Fruit fly (Drosophila melanogaster) whole organism, pupa: ENCODE measurements around the gene CG45079.
A peak's percentile ranks its signal among the peaks of the same experiment; 100 is the strongest.

Experiments used
- CG10348 ChIP-seq: fragments of 200-800 bp; sonication (Bioruptor generic); IDR thresholded peaks from 2 replicates; pipeline ENCODE4 v1.3.6; 2022; ENCODE audit warnings: missing biosample characterization, missing genetic modification characterization
- CG12605 ChIP-seq: fragments of 200-800 bp; sonication (Bioruptor generic); IDR thresholded peaks from 2 replicates; pipeline ENCODE4 v1.3.6; 2022; ENCODE audit warnings: missing biosample characterization, missing genetic modification characterization
- CG13204 ChIP-seq: fragments of 200-800 bp; sonication (Bioruptor generic); optimal IDR thresholded peaks from 2 replicates; lab custom pipeline; 2018; ENCODE audit warnings: missing biosample characterization, mild to moderate bottlenecking, missing genetic modification characterization, moderate library complexity
- CG14655 ChIP-seq: fragments of 200-800 bp; sonication (Bioruptor generic); optimal IDR thresholded peaks from 3 replicates; lab custom pipeline; 2017; ENCODE audit warnings: mild to moderate bottlenecking, missing biosample characterization, missing genetic modification reagents, missing genetic modification characterization
- CG15710 ChIP-seq: fragments of 200-800 bp; sonication (Bioruptor generic); optimal IDR thresholded peaks from 2 replicates; lab custom pipeline; 2018; ENCODE audit warnings: missing biosample characterization, mild to moderate bottlenecking, missing genetic modification characterization, moderate library complexity
- CG17806 ChIP-seq: fragments of 200-800 bp; sonication (Bioruptor generic); optimal IDR thresholded peaks from 2 replicates; lab custom pipeline; 2018; ENCODE audit warnings: missing biosample characterization, mild to moderate bottlenecking, missing genetic modification characterization, moderate library complexity
- CG32121 ChIP-seq: fragments of 200-800 bp; sonication (Bioruptor generic); IDR thresholded peaks from 2 replicates; pipeline ENCODE4 v1.3.6; 2022; ENCODE audit warnings: missing biosample characterization, missing genetic modification characterization
- CG34367 ChIP-seq: fragments of 200-800 bp; sonication (Bioruptor generic); optimal IDR thresholded peaks from 2 replicates; lab custom pipeline; 2018; ENCODE audit warnings: missing biosample characterization, mild to moderate bottlenecking, missing genetic modification characterization
- CG4496 ChIP-seq: fragments of 200-800 bp; sonication (Bioruptor generic); IDR thresholded peaks from 3 replicates; pipeline ENCODE4 v1.3.6; 2022; ENCODE audit warnings: missing biosample characterization, missing genetic modification characterization
- CG8159 ChIP-seq: fragments of 200-800 bp; sonication (Bioruptor generic); optimal IDR thresholded peaks from 3 replicates; lab custom pipeline; 2018; ENCODE audit warnings: missing biosample characterization, mild to moderate bottlenecking, missing genetic modification characterization, moderate library complexity
- CG8301 ChIP-seq: fragments of 200-800 bp; sonication (Bioruptor generic); optimal IDR thresholded peaks from 2 replicates; lab custom pipeline; 2018; ENCODE audit warnings: missing biosample characterization, mild to moderate bottlenecking, missing genetic modification characterization
- CG9948 ChIP-seq: fragments of 200-800 bp; sonication (Bioruptor generic); optimal IDR thresholded peaks from 2 replicates; lab custom pipeline; 2018; ENCODE audit warnings: missing biosample characterization, mild to moderate bottlenecking, missing genetic modification characterization, moderate library complexity
- D1 ChIP-seq: fragments of 200-800 bp; sonication (Bioruptor generic); optimal IDR thresholded peaks from 2 replicates; lab custom pipeline; 2018; ENCODE audit warnings: missing biosample characterization, mild to moderate bottlenecking, missing genetic modification characterization, moderate library complexity
- EcR ChIP-seq: fragments of 200-800 bp; sonication (Bioruptor generic); optimal IDR thresholded peaks from 3 replicates; lab custom pipeline; 2019; ENCODE audit warnings: missing biosample characterization, missing genetic modification characterization, mild to moderate bottlenecking, moderate library complexity, missing genetic modification reagents
- Ets98B ChIP-seq: fragments of 200-800 bp; sonication (Bioruptor generic); IDR thresholded peaks from 2 replicates; pipeline ENCODE4 v1.3.6; 2022; ENCODE audit warnings: missing biosample characterization, missing genetic modification characterization
- Pif1A ChIP-seq: fragments of 200-800 bp; sonication (Bioruptor generic); optimal IDR thresholded peaks from 3 replicates; lab custom pipeline; 2016; ENCODE audit warnings: missing biosample characterization, missing genetic modification characterization
- Pif1B ChIP-seq: fragments of 200-800 bp; sonication (Bioruptor generic); optimal IDR thresholded peaks from 3 replicates; lab custom pipeline; 2016; ENCODE audit warnings: missing biosample characterization, missing genetic modification characterization
- Snoo ChIP-seq: fragments of 200-800 bp; sonication (Bioruptor generic); optimal IDR thresholded peaks from 3 replicates; lab custom pipeline; 2017; ENCODE audit warnings: missing biosample characterization, mild to moderate bottlenecking, missing genetic modification characterization, inconsistent platforms
- fd96Ca ChIP-seq: fragments of 200-800 bp; sonication (Bioruptor generic); IDR thresholded peaks from 3 replicates; pipeline ENCODE4 v1.3.6; 2022; ENCODE audit warnings: missing biosample characterization, missing genetic modification characterization
- gl ChIP-seq: fragments of 200-800 bp; sonication (Bioruptor generic); optimal IDR thresholded peaks from 2 replicates; lab custom pipeline; 2018; ENCODE audit warnings: missing biosample characterization, mild to moderate bottlenecking, missing genetic modification characterization
- rn ChIP-seq: fragments of 200-800 bp; sonication (Bioruptor generic); IDR thresholded peaks from 2 replicates; pipeline ENCODE4 v1.3.6; 2022; ENCODE audit warnings: missing biosample characterization, missing genetic modification characterization

Gene CG45079

dm6 chr3R:17115668-17116067 is 8.6 kb upstream of the CG45079 start:
- TF ChIP-seq CG17806, result no peak
- TF ChIP-seq CG14655 (GFP tag; lab: Kevin White, UChicago), result no peak
- TF ChIP-seq CG12605 (GFP tag; lab: Robert Waterston, UW), result no peak
- TF ChIP-seq CG34367 (tag; lab: Kevin White, UChicago), result no peak
- TF ChIP-seq D1, result no peak
- TF ChIP-seq CG8301 (tag; lab: Kevin White, UChicago), result no peak
- no peak for TF ChIP-seq CG4496 (GFP tag; lab: Robert Waterston, UW)
- TF ChIP-seq Snoo (tag; lab: Kevin White, UChicago), result no peak
- TF ChIP-seq CG8159 (tag; lab: Kevin White, UChicago), result no peak
- no peak for TF ChIP-seq gl (tag; lab: Kevin White, UChicago)
- TF ChIP-seq Ets98B (GFP tag; lab: Robert Waterston, UW), result no peak

- TF ChIP-seq Pif1B, result no peak
- no peak for TF ChIP-seq Ets98B (GFP tag; lab: Robert Waterston, UW)
- peak; percentile 14 for TF ChIP-seq CG17806
- no peak for TF ChIP-seq EcR (GFP tag; lab: Kevin White, UChicago)
- TF ChIP-seq CG32121 (GFP tag; lab: Robert Waterston, UW), result no peak
- peak; percentile 43 for TF ChIP-seq CG8159 (tag; lab: Kevin White, UChicago)
- no peak for TF ChIP-seq rn
- no peak for TF ChIP-seq CG9948 (tag; lab: Kevin White, UChicago)
- TF ChIP-seq Snoo (tag; lab: Kevin White, UChicago), result no peak
- no peak for TF ChIP-seq Pif1A
- TF ChIP-seq CG15710, result no peak
- no peak for TF ChIP-seq CG12605 (GFP tag; lab: Robert Waterston, UW)
- no peak for TF ChIP-seq CG10348 (GFP tag; lab: Robert Waterston, UW)
- TF ChIP-seq CG4496 (GFP tag; lab: Robert Waterston, UW), result peak; percentile 46; the same call in 2 of the 3 replicates
- TF ChIP-seq fd96Ca (GFP tag; lab: Robert Waterston, UW), result no peak
- no peak for TF ChIP-seq CG14655 (GFP tag; lab: Kevin White, UChicago)
- no peak for TF ChIP-seq CG34367 (tag; lab: Kevin White, UChicago)
- TF ChIP-seq CG13204 (GFP tag; lab: Kevin White, UChicago), result no peak
- TF ChIP-seq CG8301 (tag; lab: Kevin White, UChicago), result no peak
- TF ChIP-seq D1, result no peak
- TF ChIP-seq, all 21 proteins: peak for 3
Observed at dm6 chr3R:17116231-17116630, 8.0 kb upstream of the CG45079 start.

- TF ChIP-seq CG15710 (peak; percentile 69), Pif1B (peak; percentile 32), D1 (no peak), CG32121 (GFP tag; lab: Robert Waterston, UW) (no peak), CG4496 (GFP tag; lab: Robert Waterston, UW) (peak; percentile 36; the same call in 1 of the 3 replicates), CG8301 (tag; lab: Kevin White, UChicago) (peak; percentile 37), CG8159 (tag; lab: Kevin White, UChicago) (peak; percentile 63), Ets98B (GFP tag; lab: Robert Waterston, UW) (no peak), rn (no peak), CG13204 (GFP tag; lab: Kevin White, UChicago) (peak; percentile 6), Snoo (tag; lab: Kevin White, UChicago) (peak; percentile 66), fd96Ca (GFP tag; lab: Robert Waterston, UW) (0 out of 3 replicates have a peak, but pooled peaks have one; percentile 47), gl (tag; lab: Kevin White, UChicago) (no peak), Pif1A (peak; percentile 12), EcR (GFP tag; lab: Kevin White, UChicago) (peak; percentile 80), CG34367 (tag; lab: Kevin White, UChicago) (peak; percentile 52), CG17806 (peak; percentile 7), CG14655 (GFP tag; lab: Kevin White, UChicago) (peak; percentile 60), CG9948 (tag; lab: Kevin White, UChicago) (peak; percentile 56), CG10348 (GFP tag; lab: Robert Waterston, UW) (no peak), CG12605 (GFP tag; lab: Robert Waterston, UW) (no peak)
- TF ChIP-seq, all 21 proteins: peak for 14
Observed at dm6 chr3R:17117607-17118327, 6.5 kb upstream of the CG45079 start.

- TF ChIP-seq Pif1A (peak; percentile 43), Pif1B (peak; percentile 20), EcR (GFP tag; lab: Kevin White, UChicago) (peak; percentile 16), CG9948 (tag; lab: Kevin White, UChicago) (no peak), Snoo (tag; lab: Kevin White, UChicago) (no peak), CG4496 (GFP tag; lab: Robert Waterston, UW) (peak; percentile 47; the same call in 1 of the 3 replicates), CG12605 (GFP tag; lab: Robert Waterston, UW) (peak; percentile 63)
Observed at dm6 chr3R:17118917-17119378, 5.3 kb upstream of the CG45079 start.

dm6 chr3R:17120165-17120564 is 4.1 kb upstream of the CG45079 start, which contains the start of gene CG34278:
TSS of gene CG34278 (plus strand) at chr3R:17120465.
- TF ChIP-seq CG9948 (tag; lab: Kevin White, UChicago) (no peak), Ets98B (GFP tag; lab: Robert Waterston, UW) (no peak), CG17806 (no peak), fd96Ca (GFP tag; lab: Robert Waterston, UW) (no peak), rn (no peak), CG4496 (GFP tag; lab: Robert Waterston, UW) (no peak), CG15710 (no peak), CG32121 (GFP tag; lab: Robert Waterston, UW) (no peak), Snoo (tag; lab: Kevin White, UChicago) (no peak), D1 (no peak), CG8159 (tag; lab: Kevin White, UChicago) (no peak)
- TF ChIP-seq, all 21 proteins: peak for 0
